Worm (Caenorhabditis elegans) whole organism, midembryonic: Measurements from ENCODE around the gene hizr-1.

Source experiments
- klf-2 ChIP-seq: fragments of 200-800 bp; sonication (Bioruptor generic); conservative IDR thresholded peaks from 2 replicates; pipeline ENCODE4 v1.3.6; 2022; ENCODE audit warnings: missing genetic modification reagents, missing genetic modification characterization, missing compliant biosample characterization
- med-1 ChIP-seq: sonication (generic microtip); optimal IDR thresholded peaks from 2 replicates; lab custom pipeline; 2017; ENCODE audit warnings: missing genetic modification characterization, mild to moderate bottlenecking, missing compliant biosample characterization, antibody characterized with exemption, missing genetic modification reagents; ENCODE audit not compliant: insufficient read depth
- tab-1 ChIP-seq: fragments of 200-800 bp; sonication (Bioruptor generic); IDR thresholded peaks from 2 replicates; pipeline ENCODE4 v1.3.6; 2022; ENCODE audit warnings: missing genetic modification characterization, missing compliant biosample characterization

DNA sequence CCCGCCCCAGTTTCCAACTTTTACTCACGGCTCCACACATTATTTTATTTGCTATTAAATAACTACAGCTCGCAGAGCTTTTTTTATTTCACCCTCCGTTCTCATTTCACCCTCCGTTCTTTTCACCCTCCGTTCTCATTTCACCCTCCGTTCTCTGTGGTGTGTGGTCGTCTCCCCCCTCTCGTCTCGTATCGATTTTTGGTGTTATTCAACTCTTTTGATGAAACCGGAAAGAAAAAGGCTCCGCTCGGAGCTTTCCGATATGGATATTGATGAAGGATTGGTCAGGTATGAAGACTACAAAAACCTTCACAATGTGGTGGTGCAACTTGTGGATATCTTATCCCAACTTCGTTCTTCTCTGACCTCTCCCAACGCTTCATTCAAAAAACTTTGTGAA lies 27.6 kb upstream of the hizr-1 start:
- TF ChIP-seq klf-2 (GFP tag; lab: Robert Waterston, UW) = no peak
- TF ChIP-seq med-1 (GFP tag; lab: Kevin White, UChicago) = no peak
- no peak for TF ChIP-seq tab-1
